Fruit fly (Drosophila melanogaster) Kc167 (cell line): ENCODE measurements around the gene TwdlY.

ENCODE experiments used
- Sin3A ChIP-seq: fragments of >200 bp; optimal IDR thresholded peaks from 2 replicates; lab custom pipeline; 2018; ENCODE audit warnings: missing external identifiers
- h ChIP-seq: fragments of >200 bp; optimal IDR thresholded peaks from 3 replicates; lab custom pipeline; 2018; ENCODE audit warnings: missing external identifiers
- psq ChIP-seq: fragments of >200 bp; optimal IDR thresholded peaks from 2 replicates; lab custom pipeline; 2017; ENCODE audit warnings: missing external identifiers
- ttk ChIP-seq: sonication (Bioruptor generic); optimal IDR thresholded peaks from 2 replicates; lab custom pipeline; 2017; ENCODE audit warnings: missing external identifiers

DNA sequence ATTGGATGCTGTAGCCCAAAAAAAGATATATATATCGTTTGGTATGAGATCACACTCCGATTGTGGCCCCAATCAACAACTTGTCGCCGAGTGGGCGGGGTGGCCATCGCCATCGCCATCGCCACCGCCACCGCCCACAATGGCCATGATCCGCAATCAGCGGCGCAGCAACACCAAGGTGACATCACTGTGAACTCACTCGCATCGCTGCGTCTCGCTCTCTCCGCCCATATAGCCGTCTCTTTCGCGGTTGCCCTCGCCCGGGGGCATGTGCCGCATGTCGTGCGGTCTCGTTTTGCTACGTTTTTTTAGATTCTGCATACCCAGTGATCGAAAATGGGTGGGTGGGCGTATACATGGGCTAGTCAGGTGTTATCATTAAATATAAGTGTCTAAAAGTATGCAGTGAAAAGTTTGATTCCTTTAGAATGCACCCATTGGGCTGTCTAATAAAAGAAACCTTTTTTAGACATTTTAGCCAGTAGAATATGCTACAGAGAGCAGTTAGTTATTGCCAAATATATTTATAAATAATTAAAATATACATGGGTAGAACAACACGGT is 32.2 kb downstream of the TwdlY start:
- TF ChIP-seq h (lab: Kevin White, UChicago), result no peak
- TF ChIP-seq psq (lab: Kevin White, UChicago), result no peak
- TF ChIP-seq ttk, result no peak
- no peak for TF ChIP-seq Sin3A (lab: Kevin White, UChicago)
